Worm (Caenorhabditis elegans) whole organism, L2 larva: ENCODE measurements around the gene Y57G11B.2.

Experiments used
- C34F6.9 ChIP-seq: fragments of 150-350 bp; optimal IDR thresholded peaks from 2 replicates; lab custom pipeline; 2014; ENCODE audit warnings: missing biosample characterization, missing genetic modification characterization
- F13H6.1 ChIP-seq: sonication (generic microtip); optimal IDR thresholded peaks from 2 replicates; lab custom pipeline; 2016; ENCODE audit warnings: missing genetic modification characterization, missing compliant biosample characterization
- R02D3.7 ChIP-seq: fragments of 150-350 bp; optimal IDR thresholded peaks from 2 replicates; lab custom pipeline; 2014; ENCODE audit warnings: missing biosample characterization, missing genetic modification characterization
- Y55F3AM.14 ChIP-seq: fragments of 200-800 bp; sonication (Bioruptor generic); optimal IDR thresholded peaks from 2 replicates; lab custom pipeline; 2018; ENCODE audit warnings: mild to moderate bottlenecking, missing genetic modification characterization, missing compliant biosample characterization
- ZK546.5 ChIP-seq: sonication (generic microtip); optimal IDR thresholded peaks from 2 replicates; lab custom pipeline; 2017; ENCODE audit warnings: missing biosample characterization, missing genetic modification characterization
- alr-1 ChIP-seq: fragments of 150-350 bp; optimal IDR thresholded peaks from 2 replicates; lab custom pipeline; 2014; ENCODE audit warnings: missing biosample characterization, missing genetic modification characterization
- aly-2 ChIP-seq: fragments of 150-350 bp; optimal IDR thresholded peaks from 2 replicates; lab custom pipeline; 2014; ENCODE audit warnings: missing biosample characterization, missing genetic modification characterization
- ama-1 ChIP-seq: fragments of 150-350 bp; optimal IDR thresholded peaks from 2 replicates; lab custom pipeline; 2018; ENCODE audit warnings: inconsistent platforms
- blmp-1 ChIP-seq: sonication (generic microtip); optimal IDR thresholded peaks from 2 replicates; lab custom pipeline; 2017; ENCODE audit warnings: missing genetic modification characterization, mild to moderate bottlenecking, missing compliant biosample characterization, antibody characterized with exemption, moderate library complexity; ENCODE audit not compliant: insufficient read depth
- ceh-16 ChIP-seq: fragments of 150-350 bp; optimal IDR thresholded peaks from 2 replicates; lab custom pipeline; 2014; ENCODE audit warnings: missing biosample characterization, missing genetic modification characterization
- ceh-82 ChIP-seq: fragments of 150-350 bp; optimal IDR thresholded peaks from 2 replicates; lab custom pipeline; 2014; ENCODE audit warnings: missing biosample characterization, missing genetic modification characterization
- crh-2 ChIP-seq: sonication (generic microtip); optimal IDR thresholded peaks from 2 replicates; lab custom pipeline; 2017; ENCODE audit warnings: missing biosample characterization, missing genetic modification characterization
- dmd-4 ChIP-seq: sonication (generic microtip); optimal IDR thresholded peaks from 2 replicates; lab custom pipeline; 2017; ENCODE audit warnings: missing biosample characterization, missing genetic modification characterization
- egl-27 ChIP-seq: sonication (generic microtip); optimal IDR thresholded peaks from 3 replicates; lab custom pipeline; 2017; ENCODE audit warnings: missing biosample characterization, missing genetic modification reagents, missing genetic modification characterization
- elt-1 ChIP-seq: fragments of 150-350 bp; optimal IDR thresholded peaks from 2 replicates; lab custom pipeline; 2014; ENCODE audit warnings: missing biosample characterization, missing genetic modification characterization
- elt-3 ChIP-seq: sonication (generic microtip); optimal IDR thresholded peaks from 2 replicates; lab custom pipeline; 2017; ENCODE audit warnings: missing biosample characterization, missing genetic modification characterization
- fos-1 ChIP-seq: fragments of 150-350 bp; optimal IDR thresholded peaks from 2 replicates; lab custom pipeline; 2014; ENCODE audit warnings: missing biosample characterization, missing genetic modification characterization
- gmeb-1 ChIP-seq: fragments of 150-350 bp; optimal IDR thresholded peaks from 2 replicates; lab custom pipeline; 2014; ENCODE audit warnings: missing biosample characterization, missing genetic modification characterization
- lin-11 ChIP-seq: fragments of 150-350 bp; sonication (generic microtip); optimal IDR thresholded peaks from 2 replicates; lab custom pipeline; 2014; ENCODE audit warnings: missing biosample characterization, missing genetic modification characterization, inconsistent platforms, mixed read lengths
- lin-13 ChIP-seq: fragments of 150-350 bp; optimal IDR thresholded peaks from 2 replicates; lab custom pipeline; 2014; ENCODE audit warnings: missing biosample characterization, missing genetic modification reagents, missing genetic modification characterization
- lin-39 ChIP-seq: fragments of 150-350 bp; optimal IDR thresholded peaks from 2 replicates; lab custom pipeline; 2014; ENCODE audit warnings: missing biosample characterization, missing genetic modification reagents, missing genetic modification characterization
- lsy-2 ChIP-seq, 2 experiments: fragments of 150-350 bp in 1 of 2; sonication (generic microtip) in 1 of 2; optimal IDR thresholded peaks; 2 replicates each; lab custom pipeline; 2014 to 2017; ENCODE audit warnings: missing biosample characterization in 2 of 2, missing genetic modification characterization in 2 of 2
- mab-5 ChIP-seq: fragments of 150-350 bp; optimal IDR thresholded peaks from 2 replicates; lab custom pipeline; 2014; ENCODE audit warnings: missing biosample characterization, missing genetic modification characterization
- mbf-1 ChIP-seq: sonication (generic microtip); optimal IDR thresholded peaks from 2 replicates; lab custom pipeline; 2017; ENCODE audit warnings: missing biosample characterization, missing genetic modification characterization
- mdl-1 ChIP-seq, 2 experiments: fragments of 150-350 bp in 1 of 2; sonication (generic microtip) in 1 of 2; optimal IDR thresholded peaks; 2 replicates each; lab custom pipeline; 2017; ENCODE audit warnings: missing biosample characterization in 2 of 2, missing genetic modification characterization in 2 of 2
- nhr-10 ChIP-seq: sonication (generic microtip); optimal IDR thresholded peaks from 2 replicates; lab custom pipeline; 2017; ENCODE audit warnings: missing biosample characterization, missing genetic modification characterization
- nhr-11 ChIP-seq: fragments of 150-350 bp; optimal IDR thresholded peaks from 2 replicates; lab custom pipeline; 2014; ENCODE audit warnings: missing biosample characterization, missing genetic modification characterization
- nhr-12 ChIP-seq: fragments of 150-350 bp; optimal IDR thresholded peaks from 2 replicates; lab custom pipeline; 2014; ENCODE audit warnings: missing biosample characterization, missing genetic modification characterization
- nhr-129 ChIP-seq: fragments of 150-350 bp; optimal IDR thresholded peaks from 2 replicates; lab custom pipeline; 2014; ENCODE audit warnings: missing biosample characterization, missing genetic modification characterization
- nhr-21 ChIP-seq: fragments of 150-350 bp; optimal IDR thresholded peaks from 2 replicates; lab custom pipeline; 2014; ENCODE audit warnings: missing biosample characterization, missing genetic modification characterization
- nhr-23 ChIP-seq: fragments of 150-350 bp; optimal IDR thresholded peaks from 2 replicates; lab custom pipeline; 2014; ENCODE audit warnings: missing biosample characterization, missing genetic modification reagents, missing genetic modification characterization
- nhr-237 ChIP-seq: fragments of 150-350 bp; optimal IDR thresholded peaks from 2 replicates; lab custom pipeline; 2014; ENCODE audit warnings: missing biosample characterization, missing genetic modification characterization
- nhr-25 ChIP-seq: fragments of 150-350 bp; sonication (generic microtip); optimal IDR thresholded peaks from 3 replicates; lab custom pipeline; 2014; ENCODE audit warnings: missing biosample characterization, missing genetic modification characterization
- nhr-6 ChIP-seq: fragments of 150-350 bp; optimal IDR thresholded peaks from 2 replicates; lab custom pipeline; 2014; ENCODE audit warnings: missing biosample characterization, missing genetic modification characterization
- nhr-77 ChIP-seq: fragments of 150-350 bp; optimal IDR thresholded peaks from 2 replicates; lab custom pipeline; 2014; ENCODE audit warnings: missing biosample characterization, missing genetic modification characterization
- peb-1 ChIP-seq: fragments of 150-350 bp; optimal IDR thresholded peaks from 2 replicates; lab custom pipeline; 2014; ENCODE audit warnings: missing biosample characterization, missing genetic modification characterization
- sem-4 ChIP-seq: fragments of 150-350 bp; optimal IDR thresholded peaks from 2 replicates; lab custom pipeline; 2014; ENCODE audit warnings: missing biosample characterization, missing genetic modification reagents, missing genetic modification characterization
- skn-1 ChIP-seq: sonication (generic microtip); optimal IDR thresholded peaks from 2 replicates; lab custom pipeline; 2017; ENCODE audit warnings: missing biosample characterization, missing genetic modification characterization
- sma-3 ChIP-seq: sonication (generic microtip); optimal IDR thresholded peaks from 2 replicates; lab custom pipeline; 2016; ENCODE audit warnings: missing genetic modification reagents, missing genetic modification characterization, missing compliant biosample characterization
- sma-9 ChIP-seq, 2 experiments: fragments of 150-350 bp in 1 of 2; sonication (generic microtip) in 1 of 2; optimal IDR thresholded peaks; 2 replicates each; lab custom pipeline; 2014 to 2016; ENCODE audit warnings: missing genetic modification characterization in 2 of 2, mild to moderate bottlenecking in 1 of 2, missing biosample characterization in 1 of 2, missing compliant biosample characterization in 1 of 2, missing genetic modification reagents in 1 of 2, moderate library complexity in 1 of 2
- snpc-4 ChIP-seq: fragments of 150-350 bp; optimal IDR thresholded peaks from 2 replicates; lab custom pipeline; 2014; ENCODE audit warnings: missing biosample characterization, missing genetic modification characterization
- unc-39 ChIP-seq: fragments of 150-350 bp; optimal IDR thresholded peaks from 2 replicates; lab custom pipeline; 2014; ENCODE audit warnings: missing biosample characterization, missing genetic modification characterization
- unc-55 ChIP-seq: fragments of 150-350 bp; sonication (generic microtip); optimal IDR thresholded peaks from 3 replicates; lab custom pipeline; 2014; ENCODE audit warnings: missing biosample characterization, missing genetic modification reagents, missing genetic modification characterization
- unc-62 ChIP-seq: fragments of 150-350 bp; optimal IDR thresholded peaks from 2 replicates; lab custom pipeline; 2014; ENCODE audit warnings: missing biosample characterization, missing genetic modification reagents, missing genetic modification characterization
- zag-1 ChIP-seq: fragments of 150-350 bp; optimal IDR thresholded peaks from 2 replicates; lab custom pipeline; 2014; ENCODE audit warnings: missing biosample characterization, missing genetic modification characterization
- ztf-1 ChIP-seq: fragments of 200-800 bp; sonication (Bioruptor generic); conservative IDR thresholded peaks from 2 replicates; pipeline ENCODE4 v1.3.6; 2022; ENCODE audit warnings: missing genetic modification characterization, missing compliant biosample characterization
- ztf-11 ChIP-seq: sonication (generic microtip); optimal IDR thresholded peaks from 2 replicates; lab custom pipeline; 2017; ENCODE audit warnings: missing biosample characterization, missing genetic modification characterization
- ztf-4 ChIP-seq: fragments of 150-350 bp; optimal IDR thresholded peaks from 2 replicates; lab custom pipeline; 2014; ENCODE audit warnings: missing biosample characterization, missing genetic modification characterization

Y57G11B.2 gene

DNA sequence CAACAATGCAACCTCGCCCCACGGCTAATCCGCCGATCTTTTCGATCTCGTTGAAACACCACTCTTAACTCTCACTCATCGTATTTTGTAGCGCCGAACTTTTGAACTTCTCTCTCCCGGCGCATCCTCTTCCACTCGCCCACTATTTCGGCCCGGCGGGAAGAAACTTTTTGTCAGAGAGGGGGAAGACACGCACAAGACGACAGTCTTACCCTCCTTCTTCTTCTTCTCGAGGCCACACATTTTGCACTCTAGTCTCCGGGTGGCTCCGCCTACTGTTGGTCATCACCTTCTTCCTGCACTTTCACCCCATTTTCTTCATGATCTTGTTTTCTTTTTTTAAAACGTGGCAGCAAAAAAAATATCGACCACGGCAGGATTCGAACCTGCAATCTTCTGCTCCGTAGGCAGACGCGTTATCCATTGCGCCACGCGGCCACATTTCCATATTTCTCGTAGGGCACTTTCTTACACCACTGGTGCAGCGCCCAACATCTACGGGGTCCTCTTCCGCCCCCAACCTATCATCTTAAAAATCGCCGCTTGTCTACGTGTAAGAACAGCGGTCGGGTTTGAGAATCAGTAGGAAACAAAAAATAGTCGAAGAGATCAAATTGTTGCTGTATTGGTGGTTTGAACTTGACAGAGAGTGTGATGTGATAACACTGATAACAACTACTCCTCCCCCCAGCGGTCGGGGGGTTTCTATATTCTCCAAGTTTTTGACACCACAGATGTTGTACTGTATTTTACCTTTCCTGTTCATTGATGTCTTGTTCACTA lies 46.0 kb downstream of the Y57G11B.2 start:
- TF ChIP-seq elt-1 (tag; lab: Kevin White, UChicago), result no peak
- TF ChIP-seq nhr-10 (tag; lab: Kevin White, UChicago), result no peak
- no peak for TF ChIP-seq elt-3
- TF ChIP-seq ztf-4 (tag; lab: Kevin White, UChicago), result no peak
- TF ChIP-seq snpc-4 (tag; lab: Kevin White, UChicago), result no peak
- peak in 1 of 2 experiments; percentile 7 for TF ChIP-seq mdl-1 (tag; optimal IDR thresholded peaks at IDR 0.05; lab: Kevin White, UChicago)
- peak; percentile 54 for TF ChIP-seq fos-1 (tag; lab: Kevin White, UChicago)
- TF ChIP-seq sem-4 (tag; lab: Kevin White, UChicago), result peak; percentile 32
- TF ChIP-seq unc-55 (GFP tag; lab: Kevin White, UChicago), result no peak
- TF ChIP-seq peb-1 (tag; lab: Kevin White, UChicago), result peak; percentile 36
- TF ChIP-seq ama-1 (lab: Kevin White, UChicago), result no peak
- TF ChIP-seq R02D3.7 (tag; lab: Kevin White, UChicago), result no peak
- no peak for TF ChIP-seq ceh-82 (tag; lab: Kevin White, UChicago)
- peak in 1 of 2 experiments; percentile 58 for TF ChIP-seq lsy-2 (tag; optimal IDR thresholded peaks at IDR 0.05; lab: Kevin White, UChicago)
- TF ChIP-seq lin-39 (tag; lab: Kevin White, UChicago), result no peak
- TF ChIP-seq nhr-12, result no peak
- no peak for TF ChIP-seq ztf-11 (tag; lab: Kevin White, UChicago)
- TF ChIP-seq blmp-1 (tag; lab: Kevin White, UChicago), result peak; percentile 86
- no peak for TF ChIP-seq dmd-4 (tag; lab: Kevin White, UChicago)
- TF ChIP-seq nhr-25 (tag; lab: Kevin White, UChicago), result peak; percentile 83
- TF ChIP-seq lin-13, result peak; percentile 46
- TF ChIP-seq egl-27 (tag; lab: Kevin White, UChicago), result peak; percentile 63
- TF ChIP-seq nhr-77 (tag; lab: Kevin White, UChicago), result no peak
- peak; percentile 84 for TF ChIP-seq F13H6.1
- TF ChIP-seq ceh-16 (tag; lab: Kevin White, UChicago), result peak; percentile 49
- no peak for TF ChIP-seq mab-5 (tag; lab: Kevin White, UChicago)
- TF ChIP-seq gmeb-1 (tag; lab: Kevin White, UChicago), result peak; percentile 31
- TF ChIP-seq alr-1 (tag; lab: Kevin White, UChicago), result no peak
- TF ChIP-seq nhr-6 (tag; lab: Kevin White, UChicago), result peak; percentile 13
- no peak for TF ChIP-seq nhr-23 (tag; lab: Kevin White, UChicago)
- TF ChIP-seq unc-39 (tag; lab: Kevin White, UChicago), result no peak
- TF ChIP-seq unc-62 (GFP tag; lab: Kevin White, UChicago), result no peak
- no peak for TF ChIP-seq Y55F3AM.14 (GFP tag; lab: Kevin White, UChicago)
- TF ChIP-seq sma-9 (GFP tag; optimal IDR thresholded peaks at IDR 0.05; lab: Kevin White, UChicago), result peak; percentile 97
- TF ChIP-seq sma-9 (tag; optimal IDR thresholded peaks at IDR 0.05; lab: Kevin White, UChicago), result peak; percentile 26
- no peak for TF ChIP-seq ztf-1
- no peak for TF ChIP-seq ZK546.5 (tag; lab: Kevin White, UChicago)
- TF ChIP-seq crh-2, result peak; percentile 34
- TF ChIP-seq lin-11 (tag; lab: Kevin White, UChicago), result no peak
- peak; percentile 86 for TF ChIP-seq nhr-21 (tag; lab: Kevin White, UChicago)
- no peak for TF ChIP-seq nhr-237
- peak; percentile 64 for TF ChIP-seq sma-3 (GFP tag; lab: Kevin White, UChicago)
- TF ChIP-seq mbf-1 (tag; lab: Kevin White, UChicago), result no peak
- TF ChIP-seq nhr-129, result peak; percentile 91
- TF ChIP-seq C34F6.9 (tag; lab: Kevin White, UChicago), result peak; percentile 27
- TF ChIP-seq skn-1, result no peak
- TF ChIP-seq nhr-11 (tag; lab: Kevin White, UChicago), result peak; percentile 45
- TF ChIP-seq zag-1 (tag; lab: Kevin White, UChicago), result no peak
- no peak for TF ChIP-seq aly-2
